Fruit fly (Drosophila melanogaster): ENCODE measurements around the gene CG7910.

Gene CG7910

DNA sequence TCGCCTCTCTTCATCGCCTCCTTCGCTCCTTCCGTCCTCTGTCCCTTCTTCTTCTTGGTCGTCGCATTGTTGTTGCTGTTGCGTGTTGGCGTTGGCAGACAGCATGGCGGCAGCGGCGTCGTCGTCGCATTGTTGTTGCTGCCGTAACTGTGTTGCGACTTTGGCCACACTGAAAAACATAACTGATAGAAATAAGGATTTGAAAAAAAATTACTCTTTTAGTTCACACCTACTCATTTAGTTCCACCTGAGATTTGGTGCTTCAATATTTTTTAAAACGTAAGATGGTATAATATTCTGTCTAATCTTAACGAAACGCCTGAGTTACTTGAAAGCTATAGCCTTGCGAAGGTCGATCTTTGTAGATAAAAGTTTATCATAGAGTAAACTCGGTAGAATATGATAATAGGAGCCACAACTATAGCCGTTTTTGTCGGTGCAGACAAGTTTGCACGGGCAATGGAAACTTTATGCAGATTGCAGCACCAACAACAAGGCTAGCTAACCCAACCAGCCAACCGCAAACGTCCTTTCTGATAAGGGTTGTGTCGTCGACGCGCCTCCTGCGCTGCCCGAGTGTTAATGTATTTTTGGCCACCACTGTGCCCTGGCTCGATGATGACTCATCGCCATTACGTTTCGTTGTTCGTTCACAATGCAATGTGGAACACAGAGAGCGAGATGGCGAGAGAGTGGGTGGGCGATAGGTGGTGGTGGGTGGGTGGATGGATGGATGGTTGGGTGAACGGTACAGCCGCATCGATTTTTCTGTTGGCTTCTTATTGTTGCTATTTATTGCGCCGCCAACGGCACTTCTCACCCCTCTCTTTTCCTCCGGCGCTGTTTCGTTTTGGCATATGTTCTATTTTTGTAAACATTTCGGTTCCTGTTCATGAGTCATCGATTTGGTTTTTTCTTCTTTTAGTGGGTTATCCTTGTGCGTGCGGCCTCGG lies 26.1 kb downstream of the CG7910 start (continued):
- TF ChIP-seq CG34376 (GFP tag; optimal IDR thresholded peaks at IDR 0.05) (peak; percentile 57), dysf (GFP tag; IDR thresholded peaks at IDR 0.05) (peak; percentile 83), zfh1 (GFP tag; IDR thresholded peaks at IDR 0.05) (no peak; the same call in 2 of the 3 replicates), pb (GFP tag; optimal IDR thresholded peaks at IDR 0.05) (peak; percentile 68), Usf (GFP tag; optimal IDR thresholded peaks at IDR 0.05) (peak; percentile 44), CG30431 (GFP tag; optimal IDR thresholded peaks at IDR 0.05) (peak; percentile 75), dm (GFP tag; optimal IDR thresholded peaks at IDR 0.05) (peak; percentile 67), repo (GFP tag; optimal IDR thresholded peaks at IDR 0.05) (peak; percentile 45), CG3995 (GFP tag; optimal IDR thresholded peaks at IDR 0.05) (no peak), CG17328 (GFP tag; IDR thresholded peaks at IDR 0.05) (peak; percentile 65), Optix (GFP tag; IDR thresholded peaks at IDR 0.05) (peak; percentile 70; the same call in 2 of the 3 replicates), maf-S (GFP tag; optimal IDR thresholded peaks at IDR 0.05) (peak; percentile 87), CG10209 (GFP tag; optimal IDR thresholded peaks at IDR 0.05) (peak; percentile 86), CG1603 (tag; optimal IDR thresholded peaks at IDR 0.05) (peak; percentile 58), Antp (GFP tag; optimal IDR thresholded peaks at IDR 0.05) (peak; percentile 73), trh (GFP tag; optimal IDR thresholded peaks at IDR 0.05) (peak; percentile 59), CG4730 (GFP tag; IDR thresholded peaks at IDR 0.05) (peak; percentile 39; the same call in 1 of the 2 replicates), CG6175 (GFP tag; IDR thresholded peaks at IDR 0.05) (no peak), CG18011 (GFP tag; optimal IDR thresholded peaks at IDR 0.05) (peak; percentile 70), ap (GFP tag; IDR thresholded peaks at IDR 0.05) (peak; percentile 69), hkb (optimal IDR thresholded peaks at IDR 0.05) (no peak), hkb (GFP tag; IDR thresholded peaks at IDR 0.05) (peak; percentile 78), CTCF (GFP tag; optimal IDR thresholded peaks at IDR 0.05) (peak; percentile 32), CG31388 (GFP tag; optimal IDR thresholded peaks at IDR 0.05) (peak; percentile 42), gce (GFP tag; IDR thresholded peaks at IDR 0.05) (no peak), Ravus (GFP tag; IDR thresholded peaks at IDR 0.05) (no peak; the same call in 1 of the 2 replicates), prd (optimal IDR thresholded peaks at IDR 0.05) (no peak), prd (GFP tag; IDR thresholded peaks at IDR 0.05) (peak; percentile 50; the same call in 2 of the 3 replicates), exex (tag; optimal IDR thresholded peaks at IDR 0.05) (peak; percentile 4), bab2 (GFP tag; optimal IDR thresholded peaks at IDR 0.05) (peak; percentile 81), br (optimal IDR thresholded peaks at IDR 0.05) (no peak), CG6689 (GFP tag; IDR thresholded peaks at IDR 0.05) (peak; percentile 58), CG9932 (GFP tag; IDR thresholded peaks at IDR 0.05) (peak; percentile 53; the same call in 1 of the 2 replicates), CG17361 (GFP tag; IDR thresholded peaks at IDR 0.05) (peak; percentile 90), Dp (GFP tag; optimal IDR thresholded peaks at IDR 0.05) (no peak), CG2712 (tag; optimal IDR thresholded peaks at IDR 0.05) (peak; percentile 99), Jarid2 (GFP tag; optimal IDR thresholded peaks at IDR 0.05) (peak; percentile 52), Asciz (GFP tag; optimal IDR thresholded peaks at IDR 0.05) (peak; percentile 76), D19B (GFP tag; optimal IDR thresholded peaks at IDR 0.05) (peak; percentile 60), CG12236 (GFP tag; optimal IDR thresholded peaks at IDR 0.05) (peak; percentile 64), ems (GFP tag; optimal IDR thresholded peaks at IDR 0.05) (peak; percentile 82), Awh (GFP tag; IDR thresholded peaks at IDR 0.05) (peak; percentile 40; the same call in 1 of the 2 replicates), Atf3 (GFP tag; optimal IDR thresholded peaks at IDR 0.05) (peak; percentile 54), CG12769 (tag; optimal IDR thresholded peaks at IDR 0.05) (peak; percentile 22), gt (GFP tag; IDR thresholded peaks at IDR 0.05) (no peak), CG6683 (GFP tag; optimal IDR thresholded peaks at IDR 0.05) (peak; percentile 46), Trl (optimal IDR thresholded peaks at IDR 0.05) (peak; percentile 18 to 25), Trl (GFP tag; optimal IDR thresholded peaks at IDR 0.05) (peak; percentile 73), salm (tag; optimal IDR thresholded peaks at IDR 0.05) (peak; percentile 38), sens (GFP tag) (peak; percentile 98), zfh2 (GFP tag; optimal IDR thresholded peaks at IDR 0.05) (peak; percentile 66)
